Worm (Caenorhabditis elegans): ENCODE results near the gene fbxc-31.

DNA sequence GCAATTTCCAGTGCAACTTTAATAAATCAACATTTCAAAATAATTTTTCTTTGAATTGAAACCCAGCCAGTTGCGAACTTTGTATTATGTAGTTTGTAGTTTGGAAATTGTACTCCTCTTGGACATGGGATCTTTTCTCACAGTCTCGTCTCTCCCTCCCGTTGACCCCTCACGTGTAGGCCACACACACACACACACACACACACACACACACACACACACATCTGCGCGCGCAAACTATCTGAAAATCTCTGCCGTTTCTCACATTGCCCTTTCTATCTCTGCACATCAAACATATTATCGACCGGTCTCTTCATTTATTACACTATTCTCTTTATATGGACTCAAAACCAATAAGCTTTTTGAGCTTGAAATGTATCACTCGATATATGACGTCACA, 29.0 kb downstream of the fbxc-31 start, which contains the start of gene fbxc-36:
- TF ChIP-seq snpc-4 (tag; optimal IDR thresholded peaks at IDR 0.05): no peak
- no peak for TF ChIP-seq ztf-11 (tag; optimal IDR thresholded peaks at IDR 0.05)
- TF ChIP-seq pqm-1 (tag; optimal IDR thresholded peaks at IDR 0.05): no peak
- TF ChIP-seq lin-39 (tag; optimal IDR thresholded peaks at IDR 0.05): no peak
- TF ChIP-seq fkh-2 (tag; optimal IDR thresholded peaks at IDR 0.05): no peak
- TF ChIP-seq ztf-4 (tag; optimal IDR thresholded peaks at IDR 0.05): no peak
- TF ChIP-seq nhr-237 (tag; optimal IDR thresholded peaks at IDR 0.05): no peak
- TF ChIP-seq elt-3 (tag; optimal IDR thresholded peaks at IDR 0.05): no peak
- TF ChIP-seq unc-62 (GFP tag; optimal IDR thresholded peaks at IDR 0.05): no peak
- TF ChIP-seq nhr-12 (tag; optimal IDR thresholded peaks at IDR 0.05): no peak
- no peak for TF ChIP-seq fos-1 (tag; optimal IDR thresholded peaks at IDR 0.05)
- TF ChIP-seq pha-4 (tag; optimal IDR thresholded peaks at IDR 0.05): no peak
- TF ChIP-seq nhr-28 (tag; optimal IDR thresholded peaks at IDR 0.05): no peak
- no peak for TF ChIP-seq eor-1 (tag; optimal IDR thresholded peaks at IDR 0.05)
